Fruit fly (Drosophila melanogaster) whole organism, embryonic: ENCODE measurements around the gene CG5188.

Source experiments
- Atf-2 ChIP-seq: fragments of 200-800 bp; sonication (Bioruptor generic); optimal IDR thresholded peaks from 2 replicates; lab custom pipeline; 2016; ENCODE audit warnings: missing biosample characterization, missing genetic modification characterization
- Blimp-1 ChIP-seq: fragments of 200-800 bp; sonication (Bioruptor generic); optimal IDR thresholded peaks from 3 replicates; lab custom pipeline; 2018; ENCODE audit warnings: missing biosample characterization, missing genetic modification characterization, mild to moderate bottlenecking, moderate library complexity, missing genetic modification reagents
- Bteb2 ChIP-seq: fragments of 200-800 bp; sonication (Bioruptor generic); optimal IDR thresholded peaks from 2 replicates; lab custom pipeline; 2016; ENCODE audit warnings: missing biosample characterization, missing genetic modification characterization
- CG1024 ChIP-seq: fragments of 200-800 bp; sonication (Bioruptor generic); IDR thresholded peaks from 2 replicates; pipeline ENCODE4 v1.3.6; 2022; ENCODE audit warnings: missing biosample characterization, missing genetic modification characterization
- CG10274 ChIP-seq: fragments of 200-800 bp; sonication (Bioruptor generic); optimal IDR thresholded peaks from 3 replicates; lab custom pipeline; 2017; ENCODE audit warnings: missing biosample characterization, mild to moderate bottlenecking, missing genetic modification characterization
- CG10431 ChIP-seq: fragments of 200-800 bp; sonication (Bioruptor generic); optimal IDR thresholded peaks from 3 replicates; lab custom pipeline; 2018; ENCODE audit warnings: missing biosample characterization, mild to moderate bottlenecking, missing genetic modification characterization
- CG1233 ChIP-seq: fragments of 200-800 bp; sonication (Bioruptor generic); optimal IDR thresholded peaks from 4 replicates; lab custom pipeline; 2018; ENCODE audit warnings: missing biosample characterization, mild to moderate bottlenecking, missing genetic modification characterization
- CG12659 ChIP-seq: fragments of 200-800 bp; sonication (Bioruptor generic); optimal IDR thresholded peaks from 3 replicates; lab custom pipeline; 2017; ENCODE audit warnings: mild to moderate bottlenecking, missing biosample characterization, missing genetic modification reagents, missing genetic modification characterization
- CG14667 ChIP-seq: fragments of 200-800 bp; sonication (Bioruptor generic); IDR thresholded peaks from 2 replicates; pipeline ENCODE4 v1.3.6; 2022; ENCODE audit warnings: missing biosample characterization, missing genetic modification characterization
- CG16813 ChIP-seq: fragments of 200-800 bp; sonication (Bioruptor generic); IDR thresholded peaks from 3 replicates; pipeline ENCODE4 v1.3.6; 2022; ENCODE audit warnings: missing biosample characterization, missing genetic modification characterization; ENCODE audit not compliant: partially characterized antibody
- CG18262 ChIP-seq: fragments of 200-800 bp; optimal IDR thresholded peaks from 3 replicates; lab custom pipeline; 2019; ENCODE audit warnings: missing biosample characterization, mild to moderate bottlenecking, missing genetic modification characterization, moderate library complexity
- CG2875 ChIP-seq: fragments of 200-800 bp; sonication (Bioruptor generic); optimal IDR thresholded peaks from 2 replicates; lab custom pipeline; 2017; ENCODE audit warnings: missing biosample characterization, mild to moderate bottlenecking, missing genetic modification characterization, missing genetic modification reagents
- CG31224 ChIP-seq: fragments of 200-800 bp; sonication (Bioruptor generic); IDR thresholded peaks from 2 replicates; pipeline ENCODE4 v1.3.6; 2022; ENCODE audit warnings: missing biosample characterization, missing genetic modification characterization
- CG4360 ChIP-seq: fragments of 200-800 bp; sonication (Bioruptor generic); IDR thresholded peaks from 2 replicates; pipeline ENCODE4 v1.3.6; 2022; ENCODE audit warnings: missing biosample characterization, missing genetic modification characterization
- CG7357 ChIP-seq: fragments of 200-800 bp; sonication (Bioruptor generic); IDR thresholded peaks from 3 replicates; pipeline ENCODE4 v1.3.6; 2022; ENCODE audit warnings: missing biosample characterization, missing genetic modification characterization
- CG7987 ChIP-seq: fragments of 200-800 bp; sonication (Bioruptor generic); optimal IDR thresholded peaks from 2 replicates; lab custom pipeline; 2018; ENCODE audit warnings: missing biosample characterization, mild to moderate bottlenecking, missing genetic modification characterization, moderate library complexity
- CG8359 ChIP-seq: fragments of 200-800 bp; sonication (Bioruptor generic); optimal IDR thresholded peaks from 2 replicates; lab custom pipeline; 2017; ENCODE audit warnings: missing biosample characterization, mild to moderate bottlenecking, missing genetic modification characterization, borderline replicate concordance
- Deaf1 ChIP-seq: fragments of 200-800 bp; optimal IDR thresholded peaks from 3 replicates; lab custom pipeline; 2019; ENCODE audit warnings: missing biosample characterization, mild to moderate bottlenecking, missing genetic modification characterization, moderate library complexity
- Ets97D ChIP-seq: fragments of 200-800 bp; sonication (Bioruptor generic); optimal IDR thresholded peaks from 3 replicates; lab custom pipeline; 2016; ENCODE audit warnings: missing biosample characterization, missing genetic modification characterization
- HLH3B ChIP-seq: fragments of 200-800 bp; sonication (Bioruptor generic); IDR thresholded peaks from 2 replicates; pipeline ENCODE4 v1.3.6; 2022; ENCODE audit warnings: missing biosample characterization, missing genetic modification characterization
- Hmr ChIP-seq: fragments of 200-800 bp; sonication (Bioruptor generic); optimal IDR thresholded peaks from 3 replicates; lab custom pipeline; 2017; ENCODE audit warnings: mild to moderate bottlenecking, missing biosample characterization, missing genetic modification reagents, missing genetic modification characterization
- Hr51 ChIP-seq, 2 experiments: fragments of 200-800 bp; sonication (Bioruptor generic); optimal IDR thresholded peaks; 2 replicates in 1 of 2; 3 replicates in 1 of 2; lab custom pipeline; 2016 to 2018; ENCODE audit warnings: missing biosample characterization in 2 of 2, missing genetic modification characterization in 2 of 2, mild to moderate bottlenecking in 1 of 2, moderate library complexity in 1 of 2
- Jarid2 ChIP-seq: fragments of 200-800 bp; sonication (Bioruptor generic); optimal IDR thresholded peaks from 3 replicates; lab custom pipeline; 2017; ENCODE audit warnings: mild to moderate bottlenecking, missing biosample characterization, missing genetic modification reagents, missing genetic modification characterization
- Lpt ChIP-seq: fragments of >200 bp; optimal IDR thresholded peaks from 2 replicates; lab custom pipeline; 2018; ENCODE audit warnings: missing biosample characterization, missing genetic modification characterization
- Nf-YB ChIP-seq: fragments of 200-800 bp; sonication (Bioruptor generic); optimal IDR thresholded peaks from 3 replicates; lab custom pipeline; 2019; ENCODE audit warnings: missing biosample characterization, mild to moderate bottlenecking, missing genetic modification characterization, moderate library complexity
- Oaz ChIP-seq: fragments of 200-800 bp; sonication (Bioruptor generic); IDR thresholded peaks from 2 replicates; pipeline ENCODE4 v1.3.6; 2022; ENCODE audit warnings: missing biosample characterization, missing genetic modification characterization
- Pdp1 ChIP-seq, 2 experiments: fragments of 200-800 bp; sonication (Bioruptor generic); optimal IDR thresholded peaks; 3 replicates each; lab custom pipeline; 2016; ENCODE audit warnings: missing biosample characterization in 2 of 2, missing genetic modification characterization in 2 of 2, mild to moderate bottlenecking in 1 of 2, moderate library complexity in 1 of 2
- Ravus ChIP-seq: fragments of 200-800 bp; sonication (Bioruptor generic); IDR thresholded peaks from 2 replicates; pipeline ENCODE4 v1.3.6; 2022; ENCODE audit warnings: missing biosample characterization, missing genetic modification characterization
- Scr ChIP-seq: fragments of 200-800 bp; sonication (Bioruptor generic); IDR thresholded peaks from 2 replicates; pipeline ENCODE4 v1.3.6; 2022; ENCODE audit warnings: missing biosample characterization, missing genetic modification characterization; ENCODE audit not compliant: partially characterized antibody
- Side ChIP-seq: fragments of 200-800 bp; sonication (Bioruptor generic); optimal IDR thresholded peaks from 2 replicates; lab custom pipeline; 2016; ENCODE audit warnings: missing biosample characterization, missing genetic modification characterization
- Sry-β ChIP-seq: fragments of 200-800 bp; sonication (Bioruptor generic); optimal IDR thresholded peaks from 2 replicates; lab custom pipeline; 2018; ENCODE audit warnings: missing biosample characterization, mild to moderate bottlenecking, missing genetic modification characterization, moderate library complexity
- Trl ChIP-seq, 3 experiments: fragments of >200 bp in 2 of 3; fragments of 200-800 bp in 1 of 3; sonication (Bioruptor generic) in 1 of 3; optimal IDR thresholded peaks; 2 replicates in 1 of 3; 3 replicates in 2 of 3; lab custom pipeline; 2016 to 2017; ENCODE audit warnings: missing biosample characterization in 1 of 3, missing genetic modification characterization in 1 of 3
- ab ChIP-seq: fragments of 200-800 bp; sonication (Bioruptor generic); optimal IDR thresholded peaks from 2 replicates; lab custom pipeline; 2016; ENCODE audit warnings: missing biosample characterization, missing genetic modification characterization
- chinmo ChIP-seq: fragments of 200-800 bp; sonication (Bioruptor generic); IDR thresholded peaks from 4 replicates; pipeline ENCODE4 v1.3.6; 2022; ENCODE audit warnings: missing biosample characterization, missing genetic modification characterization; ENCODE audit not compliant: partially characterized antibody
- dati ChIP-seq: fragments of 200-800 bp; sonication (Bioruptor generic); IDR thresholded peaks from 2 replicates; pipeline ENCODE4 v1.3.6; 2022; ENCODE audit warnings: missing biosample characterization, missing genetic modification characterization
- dysf ChIP-seq: fragments of 200-800 bp; sonication (Bioruptor generic); IDR thresholded peaks from 3 replicates; pipeline ENCODE4 v1.3.6; 2022; ENCODE audit warnings: missing biosample characterization, missing genetic modification characterization
- hbn ChIP-seq: fragments of 200-800 bp; sonication (Bioruptor generic); IDR thresholded peaks from 2 replicates; pipeline ENCODE4 v1.3.6; 2022; ENCODE audit warnings: missing biosample characterization, missing genetic modification characterization; ENCODE audit not compliant: partially characterized antibody
- insv ChIP-seq, 2 experiments: fragments of 200-800 bp; sonication (Bioruptor generic); optimal IDR thresholded peaks; 3 replicates each; lab custom pipeline; 2016 to 2018; ENCODE audit warnings: missing biosample characterization in 2 of 2, missing genetic modification characterization in 2 of 2
- schlank ChIP-seq: fragments of 200-800 bp; sonication (Bioruptor generic); optimal IDR thresholded peaks from 2 replicates; lab custom pipeline; 2018; ENCODE audit warnings: missing biosample characterization, mild to moderate bottlenecking, missing genetic modification characterization
- sens-2 ChIP-seq: fragments of 200-800 bp; sonication (Bioruptor generic); IDR thresholded peaks from 2 replicates; pipeline ENCODE4 v1.3.6; 2022; ENCODE audit warnings: missing biosample characterization, missing genetic modification characterization
- sim ChIP-seq: fragments of 200-800 bp; sonication (Bioruptor generic); IDR thresholded peaks from 2 replicates; pipeline ENCODE4 v1.3.6; 2022; ENCODE audit warnings: missing biosample characterization, missing genetic modification characterization
- slbo ChIP-seq: fragments of 200-800 bp; sonication (Bioruptor generic); IDR thresholded peaks from 2 replicates; pipeline ENCODE4 v1.3.6; 2022; ENCODE audit warnings: missing biosample characterization, missing genetic modification characterization
- sna ChIP-seq: fragments of 200-800 bp; sonication (Bioruptor generic); IDR thresholded peaks from 2 replicates; pipeline ENCODE4 v1.3.6; 2022; ENCODE audit warnings: missing biosample characterization, missing genetic modification characterization; ENCODE audit not compliant: partially characterized antibody
- sqz ChIP-seq: fragments of 200-800 bp; sonication (Bioruptor generic); optimal IDR thresholded peaks from 3 replicates; lab custom pipeline; 2018; ENCODE audit warnings: missing biosample characterization, mild to moderate bottlenecking, missing genetic modification characterization
- ssp ChIP-seq: fragments of 200-800 bp; sonication (Bioruptor generic); IDR thresholded peaks from 2 replicates; pipeline ENCODE4 v1.3.6; 2022; ENCODE audit warnings: missing biosample characterization, missing genetic modification characterization
- stc ChIP-seq: fragments of 200-800 bp; sonication (Bioruptor generic); IDR thresholded peaks from 2 replicates; pipeline ENCODE4 v1.3.6; 2022; ENCODE audit warnings: missing biosample characterization, missing genetic modification characterization
- sug ChIP-seq: fragments of 200-800 bp; optimal IDR thresholded peaks from 2 replicates; lab custom pipeline; 2019; ENCODE audit warnings: missing biosample characterization, mild to moderate bottlenecking, missing genetic modification characterization, moderate library complexity
- tgo ChIP-seq: fragments of 200-800 bp; sonication (Bioruptor generic); IDR thresholded peaks from 3 replicates; pipeline ENCODE4 v1.3.6; 2022; ENCODE audit warnings: missing biosample characterization, missing genetic modification characterization
- trem ChIP-seq: fragments of 200-800 bp; optimal IDR thresholded peaks from 3 replicates; lab custom pipeline; 2019; ENCODE audit warnings: missing biosample characterization, mild to moderate bottlenecking, missing genetic modification characterization, moderate library complexity
- tx ChIP-seq: fragments of 200-800 bp; sonication (Bioruptor generic); optimal IDR thresholded peaks from 2 replicates; lab custom pipeline; 2016; ENCODE audit warnings: missing biosample characterization, missing genetic modification characterization

CG5188 gene

DNA sequence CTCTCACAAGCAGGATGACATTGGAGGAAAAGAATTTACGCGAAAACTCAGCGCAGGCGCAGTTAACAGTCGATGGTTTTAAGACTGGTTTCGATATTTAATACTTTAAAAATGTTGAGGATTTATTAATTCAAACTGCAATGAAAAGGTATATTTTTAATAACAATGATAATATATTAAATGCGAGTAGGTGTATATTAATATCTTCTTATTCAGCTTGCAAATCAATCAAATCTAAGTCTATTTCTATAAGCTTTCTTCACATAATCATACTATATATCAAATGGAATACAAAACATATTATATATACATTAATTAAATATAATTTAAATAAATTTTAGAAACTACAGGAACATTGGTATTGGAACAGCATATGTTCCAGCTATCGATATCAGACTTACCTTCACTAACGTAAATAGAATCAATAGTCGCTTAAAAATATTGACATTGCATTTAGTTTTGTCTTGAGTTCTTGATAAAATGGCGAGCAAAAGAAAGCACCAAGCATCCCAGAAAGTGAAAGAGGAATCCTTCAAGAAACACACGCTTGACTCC is 7.1 kb downstream of the CG5188 start, which contains the start of the genes TBC1D16 and holn1:
TSS of gene TBC1D16 (minus strand) at position 51 of the 555 bp plus-strand sequence.
TSS of gene holn1 (plus strand) at position 390 of the 555 bp plus-strand sequence.
- TF ChIP-seq CG10431 (GFP tag; lab: Kevin White, UChicago): no peak
- TF ChIP-seq CG7357 (GFP tag; lab: Robert Waterston, UW): no peak
- TF ChIP-seq sens-2: no peak
- TF ChIP-seq dati: no peak
- TF ChIP-seq CG10274: no peak
- TF ChIP-seq Lpt: no peak
- no peak for TF ChIP-seq Ets97D
- no peak for TF ChIP-seq CG7987
- no peak for TF ChIP-seq CG2875 (GFP tag; lab: Kevin White, UChicago)
- no peak for TF ChIP-seq sqz (GFP tag; lab: Kevin White, UChicago)
- no peak for TF ChIP-seq CG1024
- TF ChIP-seq Ravus (GFP tag; lab: Robert Waterston, UW): no peak
- TF ChIP-seq CG1233: no peak
- TF ChIP-seq CG31224 (GFP tag; lab: Robert Waterston, UW): no peak
- no peak for TF ChIP-seq Hr51 (GFP tag; optimal IDR thresholded peaks at IDR 0.05; lab: Kevin White, UChicago)
- TF ChIP-seq dysf (GFP tag; lab: Robert Waterston, UW): no peak
- no peak for TF ChIP-seq HLH3B
- peak; percentile 35 for TF ChIP-seq trem (tag; lab: Kevin White, UChicago)
- no peak for TF ChIP-seq sim (GFP tag; lab: Robert Waterston, UW)
- no peak for TF ChIP-seq Pdp1 (GFP tag; optimal IDR thresholded peaks at IDR 0.05; lab: Kevin White, UChicago)
- no peak for TF ChIP-seq sug (tag; lab: Kevin White, UChicago)
- TF ChIP-seq Side (GFP tag; lab: Kevin White, UChicago): no peak
- TF ChIP-seq stc (GFP tag; lab: Robert Waterston, UW): no peak
- TF ChIP-seq hbn (GFP tag; lab: Robert Waterston, UW): peak; percentile 53; the same call in 1 of the 2 replicates
- TF ChIP-seq tx (GFP tag; lab: Kevin White, UChicago): no peak
- peak; percentile 29 for TF ChIP-seq CG18262
- TF ChIP-seq Bteb2: no peak
- no peak for TF ChIP-seq CG14667
- 0 out of 3 replicates have a peak, but pooled peaks have one; percentile 13 for TF ChIP-seq CG16813 (GFP tag; lab: Robert Waterston, UW)
- TF ChIP-seq insv (GFP tag; optimal IDR thresholded peaks at IDR 0.05; lab: Kevin White, UChicago): no peak
- TF ChIP-seq Sry-β (GFP tag; lab: Kevin White, UChicago): no peak
- no peak for TF ChIP-seq ab
- no peak for TF ChIP-seq Jarid2 (GFP tag; lab: Kevin White, UChicago)
- TF ChIP-seq Nf-YB (GFP tag; lab: Kevin White, UChicago): no peak
- no peak for TF ChIP-seq tgo
- no peak for TF ChIP-seq ssp (GFP tag; lab: Robert Waterston, UW)
- TF ChIP-seq Blimp-1 (GFP tag; lab: Kevin White, UChicago): no peak
- TF ChIP-seq schlank (tag; lab: Kevin White, UChicago): no peak
- TF ChIP-seq chinmo: no peak
- TF ChIP-seq sna (GFP tag; lab: Robert Waterston, UW): 0 out of 2 replicates have a peak, but pooled peaks have one; percentile 32
- no peak for TF ChIP-seq Trl (optimal IDR thresholded peaks at IDR 0.05; lab: Kevin White, UChicago)
- no peak for TF ChIP-seq Trl (GFP tag; optimal IDR thresholded peaks at IDR 0.05; lab: Kevin White, UChicago)
- no peak for TF ChIP-seq CG4360 (GFP tag; lab: Robert Waterston, UW)
- TF ChIP-seq slbo (GFP tag; lab: Robert Waterston, UW): no peak
- no peak for TF ChIP-seq CG8359
- peak; percentile 71 for TF ChIP-seq Scr (GFP tag; lab: Robert Waterston, UW)
- no peak for TF ChIP-seq Hmr (GFP tag; lab: Kevin White, UChicago)
- peak; percentile 37 for TF ChIP-seq CG12659 (GFP tag; lab: Kevin White, UChicago)
- TF ChIP-seq Atf-2: no peak
- TF ChIP-seq Oaz (GFP tag; lab: Robert Waterston, UW): no peak
- no peak for TF ChIP-seq Deaf1 (tag; lab: Kevin White, UChicago)
